ENCODE assay signal across 3 worm cellular contexts in the genomic region with DNA sequence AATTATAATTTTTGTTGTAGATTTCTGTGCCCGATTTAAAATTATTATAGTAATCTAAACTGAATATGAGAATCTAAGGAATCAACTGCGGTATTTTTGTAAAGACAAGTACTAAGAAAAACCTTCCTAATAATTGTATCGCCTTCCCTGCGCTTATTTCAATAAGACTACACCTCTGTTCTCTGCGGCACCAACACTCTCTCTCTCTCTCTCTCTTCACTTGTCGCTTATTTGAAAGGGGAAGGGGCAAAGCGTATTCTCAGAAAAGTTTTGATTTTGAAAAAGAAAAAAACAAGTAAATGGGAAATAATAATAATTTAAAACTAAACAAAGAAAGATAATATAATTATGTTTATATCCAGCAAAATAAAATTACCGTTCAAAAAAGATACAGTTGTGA.
TF ChIP-seq lines count a peak whose summit lies in the region.

No protein-coding gene starts in this region.

TF ChIP-seq in whole organism, L1 larva, 84 proteins besides CTCF, POLR2A, EP300 and RAD21 (continued from another document and continues in another):
- TF ChIP-seq lir-3 (tag; optimal IDR thresholded peaks at IDR 0.05; lab: Kevin White, UChicago; ENCODE audit: poor library complexity): peak; percentile 25
- TF ChIP-seq isw-1 (GFP tag; IDR thresholded peaks at IDR 0.05; lab: Robert Waterston, UW): peak; percentile 4; the same call in 1 of the 2 replicates
- peak; percentile 67 for TF ChIP-seq lin-39 (tag; optimal IDR thresholded peaks at IDR 0.05; lab: Kevin White, UChicago)
- TF ChIP-seq ztf-4 (tag; optimal IDR thresholded peaks at IDR 0.05; lab: Kevin White, UChicago): peak; percentile 8
- no peak for TF ChIP-seq unc-30 (tag; optimal IDR thresholded peaks at IDR 0.05; lab: Kevin White, UChicago)
- TF ChIP-seq hlh-4 (tag; optimal IDR thresholded peaks at IDR 0.05; lab: Kevin White, UChicago): no peak
- no peak for TF ChIP-seq egl-27 (tag; optimal IDR thresholded peaks at IDR 0.05; lab: Kevin White, UChicago)
- TF ChIP-seq ama-1 (optimal IDR thresholded peaks at IDR 0.05; lab: Kevin White, UChicago): no peak
- TF ChIP-seq sup-37 (GFP tag; optimal IDR thresholded peaks at IDR 0.05; lab: Kevin White, UChicago): no peak
- no peak for TF ChIP-seq nhr-76 (tag; optimal IDR thresholded peaks at IDR 0.05; lab: Kevin White, UChicago)
- TF ChIP-seq zip-4 (GFP tag; optimal IDR thresholded peaks at IDR 0.05; lab: Kevin White, UChicago): peak; percentile 40
- peak; percentile 15 for TF ChIP-seq hpl-2 (GFP tag; optimal IDR thresholded peaks at IDR 0.05; lab: Kevin White, UChicago)
- peak; percentile 82 for TF ChIP-seq C16A3.4 (tag; optimal IDR thresholded peaks at IDR 0.05; lab: Kevin White, UChicago)
- TF ChIP-seq tlp-1 (tag; optimal IDR thresholded peaks at IDR 0.05; lab: Kevin White, UChicago): no peak
- peak in 1 of 3 experiments; percentile 23 for TF ChIP-seq dpl-1 (GFP tag; optimal IDR thresholded peaks at IDR 0.05; lab: Kevin White, UChicago)
- peak; percentile 54 for TF ChIP-seq unc-86 (tag; optimal IDR thresholded peaks at IDR 0.05; lab: Kevin White, UChicago)
- peak; percentile 58 for TF ChIP-seq swsn-7 (tag; optimal IDR thresholded peaks at IDR 0.05; lab: Kevin White, UChicago)
- TF ChIP-seq ets-5 (GFP tag; IDR thresholded peaks at IDR 0.05; lab: Robert Waterston, UW): no peak
- TF ChIP-seq mep-1 (tag; optimal IDR thresholded peaks at IDR 0.05; lab: Kevin White, UChicago): peak; percentile 85
- TF ChIP-seq nhr-19 (GFP tag; conservative IDR thresholded peaks at IDR 0.05; lab: Robert Waterston, UW): peak; percentile 69
- TF ChIP-seq mab-9 (GFP tag; IDR thresholded peaks at IDR 0.05; lab: Robert Waterston, UW): no peak
- TF ChIP-seq aha-1 (tag; optimal IDR thresholded peaks at IDR 0.05; lab: Kevin White, UChicago): no peak
- TF ChIP-seq ztf-11 (tag; optimal IDR thresholded peaks at IDR 0.05; lab: Kevin White, UChicago): no peak
- peak; percentile 38 for TF ChIP-seq irx-1 (tag; optimal IDR thresholded peaks at IDR 0.05; lab: Kevin White, UChicago)
- TF ChIP-seq sox-4 (tag; optimal IDR thresholded peaks at IDR 0.05; lab: Kevin White, UChicago): peak; percentile 49
- no peak for TF ChIP-seq ces-1 (GFP tag; optimal IDR thresholded peaks at IDR 0.05; lab: Kevin White, UChicago)
- TF ChIP-seq nhr-12 (tag; optimal IDR thresholded peaks at IDR 0.05; lab: Kevin White, UChicago): no peak
- TF ChIP-seq mdl-1 (tag; optimal IDR thresholded peaks at IDR 0.05; lab: Kevin White, UChicago): peak in 1 of 2 experiments; percentile 48
- TF ChIP-seq blmp-1 (tag; optimal IDR thresholded peaks at IDR 0.05; lab: Kevin White, UChicago): peak; percentile 14
- no peak; the same call in 1 of the 2 replicates for TF ChIP-seq ceh-88 (GFP tag; IDR thresholded peaks at IDR 0.05; lab: Robert Waterston, UW)
- no peak for TF ChIP-seq aly-2 (tag; optimal IDR thresholded peaks at IDR 0.05; lab: Kevin White, UChicago)
- TF ChIP-seq pax-3 (tag; optimal IDR thresholded peaks at IDR 0.05; lab: Kevin White, UChicago): no peak
- TF ChIP-seq jun-1 (tag; optimal IDR thresholded peaks at IDR 0.05; lab: Kevin White, UChicago): peak; percentile 86
- TF ChIP-seq C34B4.2 (tag; optimal IDR thresholded peaks at IDR 0.05; lab: Kevin White, UChicago): no peak
- TF ChIP-seq pag-3 (tag; optimal IDR thresholded peaks at IDR 0.05; lab: Kevin White, UChicago; ENCODE audit: borderline replicate concordance, insufficient read depth): peak; percentile 1
- TF ChIP-seq skn-1 (tag; optimal IDR thresholded peaks at IDR 0.05; lab: Kevin White, UChicago): peak; percentile 77
- peak; percentile 75 for TF ChIP-seq nhr-71 (tag; optimal IDR thresholded peaks at IDR 0.05; lab: Kevin White, UChicago)
- TF ChIP-seq nhr-77 (tag; optimal IDR thresholded peaks at IDR 0.05; lab: Kevin White, UChicago): peak; percentile 78
- no peak for TF ChIP-seq sptf-1 (tag; optimal IDR thresholded peaks at IDR 0.05; lab: Kevin White, UChicago)
- TF ChIP-seq nhr-20 (tag; optimal IDR thresholded peaks at IDR 0.05; lab: Kevin White, UChicago): peak; percentile 65
- peak; percentile 85 for TF ChIP-seq nhr-47 (tag; optimal IDR thresholded peaks at IDR 0.05; lab: Kevin White, UChicago)
- no peak for TF ChIP-seq zag-1 (tag; optimal IDR thresholded peaks at IDR 0.05; lab: Kevin White, UChicago)

TF ChIP-seq in whole organism, L3 larva, 47 proteins besides CTCF, POLR2A, EP300 and RAD21 (continued from another document):
- TF ChIP-seq nhr-77 (tag; optimal IDR thresholded peaks at IDR 0.05; lab: Kevin White, UChicago): peak; percentile 91
- TF ChIP-seq lin-39 (tag; optimal IDR thresholded peaks at IDR 0.05; lab: Kevin White, UChicago): peak; percentile 30
- no peak for TF ChIP-seq fkh-2 (tag; optimal IDR thresholded peaks at IDR 0.05; lab: Kevin White, UChicago)
- TF ChIP-seq jun-1 (tag; optimal IDR thresholded peaks at IDR 0.05; lab: Kevin White, UChicago): peak; percentile 76
- TF ChIP-seq skn-1 (tag; optimal IDR thresholded peaks at IDR 0.05; lab: Kevin White, UChicago): peak; percentile 50
- TF ChIP-seq ceh-16 (tag; optimal IDR thresholded peaks at IDR 0.05; lab: Kevin White, UChicago): no peak
- TF ChIP-seq unc-62 (GFP tag; optimal IDR thresholded peaks at IDR 0.05; lab: Kevin White, UChicago): no peak
- peak; percentile 31 for TF ChIP-seq elt-2 (tag; optimal IDR thresholded peaks at IDR 0.05; lab: Kevin White, UChicago)
- TF ChIP-seq ceh-9 (tag; optimal IDR thresholded peaks at IDR 0.05; lab: Kevin White, UChicago): no peak
- TF ChIP-seq mml-1 (tag; optimal IDR thresholded peaks at IDR 0.05; lab: Kevin White, UChicago): no peak
- no peak for TF ChIP-seq ztf-4 (tag; optimal IDR thresholded peaks at IDR 0.05; lab: Kevin White, UChicago)
- peak; percentile 79 for TF ChIP-seq pha-4 (tag; optimal IDR thresholded peaks at IDR 0.05; lab: Kevin White, UChicago)
- TF ChIP-seq nhr-25 (tag; optimal IDR thresholded peaks at IDR 0.05; lab: Kevin White, UChicago): peak; percentile 61
- TF ChIP-seq snpc-4 (tag; optimal IDR thresholded peaks at IDR 0.05; lab: Kevin White, UChicago): peak; percentile 75
- peak; percentile 0 for TF ChIP-seq lin-15B (tag; optimal IDR thresholded peaks at IDR 0.05; lab: Kevin White, UChicago)
- no peak for TF ChIP-seq zag-1 (tag; optimal IDR thresholded peaks at IDR 0.05; lab: Kevin White, UChicago)
- TF ChIP-seq hmg-11 (tag; optimal IDR thresholded peaks at IDR 0.05; lab: Kevin White, UChicago): no peak
- TF ChIP-seq nhr-76 (tag; optimal IDR thresholded peaks at IDR 0.05; lab: Kevin White, UChicago): no peak
- TF ChIP-seq aly-2 (tag; optimal IDR thresholded peaks at IDR 0.05; lab: Kevin White, UChicago): no peak
- TF ChIP-seq nhr-28 (tag; optimal IDR thresholded peaks at IDR 0.05; lab: Kevin White, UChicago): no peak
- no peak for TF ChIP-seq eor-1 (tag; optimal IDR thresholded peaks at IDR 0.05; lab: Kevin White, UChicago)
- no peak for TF ChIP-seq fkh-10 (GFP tag; optimal IDR thresholded peaks at IDR 0.05; lab: Kevin White, UChicago)
- TF ChIP-seq ama-1 (optimal IDR thresholded peaks at IDR 0.05; lab: Kevin White, UChicago): no peak

TF ChIP-seq in whole organism, young adult, 124 proteins besides CTCF, POLR2A, EP300 and RAD21 (continued from another document):
- TF ChIP-seq madf-8 (GFP tag; conservative IDR thresholded peaks at IDR 0.05; lab: Robert Waterston, UW) (no peak), nhr-80 (tag; optimal IDR thresholded peaks at IDR 0.05; lab: Kevin White, UChicago) (peak; percentile 59), ztf-26 (tag; optimal IDR thresholded peaks at IDR 0.05; lab: Kevin White, UChicago) (no peak), sptf-2 (GFP tag; optimal IDR thresholded peaks at IDR 0.05; lab: Kevin White, UChicago) (no peak), efl-1 (GFP tag; optimal IDR thresholded peaks at IDR 0.05; lab: Kevin White, UChicago) (no peak), unc-62 (GFP tag; optimal IDR thresholded peaks at IDR 0.05; lab: Kevin White, UChicago) (no peak), hmg-1.2 (GFP tag; IDR thresholded peaks at IDR 0.05; lab: Robert Waterston, UW) (peak; percentile 73), F10E7.11 (tag; optimal IDR thresholded peaks at IDR 0.05; lab: Kevin White, UChicago) (no peak), let-526 (GFP tag; IDR thresholded peaks at IDR 0.05; lab: Robert Waterston, UW) (0 out of 2 replicates have a peak, but pooled peaks have one; percentile 22), ama-1 (optimal IDR thresholded peaks at IDR 0.05; lab: Kevin White, UChicago) (no peak), ama-1 (GFP tag; optimal IDR thresholded peaks at IDR 0.05; lab: Kevin White, UChicago) (no peak), hlh-26 (GFP tag; conservative IDR thresholded peaks at IDR 0.05; lab: Robert Waterston, UW) (no peak), pha-4 (tag; optimal IDR thresholded peaks at IDR 0.05; lab: Kevin White, UChicago) (no peak), ccch-3 (GFP tag; optimal IDR thresholded peaks at IDR 0.05; lab: Kevin White, UChicago) (no peak), cebp-1 (GFP tag; IDR thresholded peaks at IDR 0.05; lab: Robert Waterston, UW) (no peak), cebp-1 (tag; optimal IDR thresholded peaks at IDR 0.05; lab: Kevin White, UChicago) (no peak), dpl-1 (GFP tag; optimal IDR thresholded peaks at IDR 0.05; lab: Kevin White, UChicago) (no peak), ceh-79 (tag; optimal IDR thresholded peaks at IDR 0.05; lab: Kevin White, UChicago) (no peak), lin-40 (tag; optimal IDR thresholded peaks at IDR 0.05; lab: Kevin White, UChicago) (peak; percentile 84), nhr-120 (GFP tag; IDR thresholded peaks at IDR 0.05; lab: Robert Waterston, UW) (no peak)
